Worm (Caenorhabditis elegans) whole organism, midembryonic: ENCODE data around the gene rhgf-1.

Experiments
- T22C8.4 ChIP-seq: fragments of 200-800 bp; sonication (Bioruptor generic); IDR thresholded peaks from 2 replicates; pipeline ENCODE4 v1.3.6; 2022; ENCODE audit warnings: missing genetic modification characterization, missing compliant biosample characterization
- cog-1 ChIP-seq: sonication (generic microtip); optimal IDR thresholded peaks from 2 replicates; lab custom pipeline; 2016; ENCODE audit warnings: missing genetic modification characterization, missing compliant biosample characterization
- flt-1 ChIP-seq: fragments of 200-800 bp; sonication (Bioruptor generic); IDR thresholded peaks from 2 replicates; pipeline ENCODE4 v1.3.6; 2022; ENCODE audit warnings: missing genetic modification characterization, missing compliant biosample characterization
- klf-2 ChIP-seq: fragments of 200-800 bp; sonication (Bioruptor generic); conservative IDR thresholded peaks from 2 replicates; pipeline ENCODE4 v1.3.6; 2022; ENCODE audit warnings: missing genetic modification reagents, missing genetic modification characterization, missing compliant biosample characterization
- med-1 ChIP-seq: sonication (generic microtip); optimal IDR thresholded peaks from 2 replicates; lab custom pipeline; 2017; ENCODE audit warnings: missing genetic modification characterization, mild to moderate bottlenecking, missing compliant biosample characterization, antibody characterized with exemption, missing genetic modification reagents; ENCODE audit not compliant: insufficient read depth
- tab-1 ChIP-seq: fragments of 200-800 bp; sonication (Bioruptor generic); IDR thresholded peaks from 2 replicates; pipeline ENCODE4 v1.3.6; 2022; ENCODE audit warnings: missing genetic modification characterization, missing compliant biosample characterization
- ztf-23 ChIP-seq: fragments of 200-800 bp; sonication (Bioruptor generic); IDR thresholded peaks from 2 replicates; pipeline ENCODE4 v1.3.6; 2022; ENCODE audit warnings: missing genetic modification reagents, missing genetic modification characterization, missing compliant biosample characterization
- ztf-29 ChIP-seq: fragments of 200-800 bp; sonication (Bioruptor generic); IDR thresholded peaks from 2 replicates; pipeline ENCODE4 v1.3.6; 2022; ENCODE audit warnings: missing genetic modification reagents, missing genetic modification characterization, missing compliant biosample characterization

- TF ChIP-seq T22C8.4 (GFP tag; lab: Robert Waterston, UW) (no peak), tab-1 (GFP tag; lab: Robert Waterston, UW) (no peak), med-1 (GFP tag; lab: Kevin White, UChicago) (no peak), cog-1 (tag; lab: Kevin White, UChicago) (no peak), flt-1 (no peak), klf-2 (GFP tag; lab: Robert Waterston, UW) (no peak), ztf-29 (GFP tag; lab: Robert Waterston, UW) (no peak), ztf-23 (GFP tag; lab: Robert Waterston, UW) (no peak)
Observed at ce11 chrX:10689729-10690128, 21.9 kb downstream of the rhgf-1 start.
